Fruit fly (Drosophila melanogaster): ENCODE data around the gene CG15599.

Gene CG15599

dm6 chrX:15701047-15701446, 12.4 kb upstream of the CG15599 start, which contains the start of gene CG9240 (continued):
- TF ChIP-seq CG17802 (tag; optimal IDR thresholded peaks at IDR 0.05) (no peak), CG14050 (GFP tag; IDR thresholded peaks at IDR 0.05) (no peak), B-H2 (GFP tag; optimal IDR thresholded peaks at IDR 0.05) (peak; percentile 8), chm (GFP tag; IDR thresholded peaks at IDR 0.05) (no peak), onecut (GFP tag; IDR thresholded peaks at IDR 0.05) (no peak), CG7987 (GFP tag; optimal IDR thresholded peaks at IDR 0.05) (no peak), yki (optimal IDR thresholded peaks at IDR 0.05) (no peak), CG10979 (tag; optimal IDR thresholded peaks at IDR 0.05) (no peak), CG15601 (tag; optimal IDR thresholded peaks at IDR 0.05) (no peak), CG31365 (tag; optimal IDR thresholded peaks at IDR 0.05) (no peak), CG15696 (tag; optimal IDR thresholded peaks at IDR 0.05) (no peak), CG3838 (GFP tag; optimal IDR thresholded peaks at IDR 0.05) (no peak), D19B (GFP tag; optimal IDR thresholded peaks at IDR 0.05) (no peak), grn (GFP tag; optimal IDR thresholded peaks at IDR 0.05) (no peak), CG3281 (GFP tag; optimal IDR thresholded peaks at IDR 0.05) (peak; percentile 25), Elba2 (GFP tag; optimal IDR thresholded peaks at IDR 0.05) (no peak), CHES-1-like (GFP tag; optimal IDR thresholded peaks at IDR 0.05) (no peak), CG9797 (GFP tag; optimal IDR thresholded peaks at IDR 0.05) (peak; percentile 7), CG10321 (GFP tag; IDR thresholded peaks at IDR 0.05) (no peak)

dm6 chrX:15697581-15698208, 9.0 kb upstream of the CG15599 start:
- TF ChIP-seq CG17328 (GFP tag; IDR thresholded peaks at IDR 0.05) (peak; percentile 88), Dek (tag; optimal IDR thresholded peaks at IDR 0.05) (peak; percentile 93), yki (optimal IDR thresholded peaks at IDR 0.05) (no peak), Hr39 (optimal IDR thresholded peaks at IDR 0.05) (no peak), CG6791 (GFP tag; IDR thresholded peaks at IDR 0.05; ENCODE audit: partially characterized antibody) (no peak), kay (GFP tag; optimal IDR thresholded peaks at IDR 0.05) (peak; percentile 77), gt (GFP tag; IDR thresholded peaks at IDR 0.05) (peak; percentile 80), Kr (GFP tag; optimal IDR thresholded peaks at IDR 0.05) (no peak), ranshi (GFP tag; IDR thresholded peaks at IDR 0.05) (peak; percentile 94), CG15696 (tag; optimal IDR thresholded peaks at IDR 0.05) (peak; percentile 84), Nf-YA (GFP tag; IDR thresholded peaks at IDR 0.05) (peak; percentile 81), psq (GFP tag; optimal IDR thresholded peaks at IDR 0.05) (peak; percentile 63), sr (GFP tag; IDR thresholded peaks at IDR 0.05) (peak; percentile 89), aop (GFP tag; IDR thresholded peaks at IDR 0.05) (peak; percentile 70), CG17829 (tag; optimal IDR thresholded peaks at IDR 0.05) (peak; percentile 89), fd64A (GFP tag; optimal IDR thresholded peaks at IDR 0.05) (peak; percentile 29), CG15601 (tag; optimal IDR thresholded peaks at IDR 0.05) (peak; percentile 96), row (GFP tag; IDR thresholded peaks at IDR 0.05) (peak; percentile 97), Hr51 (GFP tag; optimal IDR thresholded peaks at IDR 0.05) (peak; percentile 31 to 88), ase (GFP tag; IDR thresholded peaks at IDR 0.05) (peak; percentile 93), CG2889 (GFP tag; IDR thresholded peaks at IDR 0.05) (peak; percentile 82; the same call in 2 of the 3 replicates), CG9932 (GFP tag; IDR thresholded peaks at IDR 0.05) (peak; percentile 97), CG8944 (GFP tag; optimal IDR thresholded peaks at IDR 0.05) (peak; percentile 14), ttk (GFP tag; IDR thresholded peaks at IDR 0.05) (peak; percentile 92), cato (GFP tag; optimal IDR thresholded peaks at IDR 0.05; ENCODE audit: borderline replicate concordance) (peak; percentile 78), dmrt11E (tag; optimal IDR thresholded peaks at IDR 0.05) (peak; percentile 74), CG6254 (GFP tag; optimal IDR thresholded peaks at IDR 0.05) (peak; percentile 81), zfh2 (GFP tag; optimal IDR thresholded peaks at IDR 0.05) (peak; percentile 77), gce (GFP tag; IDR thresholded peaks at IDR 0.05) (peak; percentile 82), CG18262 (tag; optimal IDR thresholded peaks at IDR 0.05) (peak; percentile 87), Sin3A (optimal IDR thresholded peaks at IDR 0.05) (no peak), Bteb2 (GFP tag; optimal IDR thresholded peaks at IDR 0.05) (peak; percentile 25), CG14441 (GFP tag; IDR thresholded peaks at IDR 0.05) (peak; percentile 92), nerfin-2 (GFP tag; IDR thresholded peaks at IDR 0.05; ENCODE audit: partially characterized antibody) (no peak), CG2712 (tag; optimal IDR thresholded peaks at IDR 0.05) (peak; percentile 94)

All from whole organism, embryonic.